Fruit fly (Drosophila melanogaster) Kc167 (cell line): Measurements from ENCODE around the gene Aladin.

Experiments used
- Myc ChIP-seq: fragments of >200 bp; optimal IDR thresholded peaks from 2 replicates; lab custom pipeline; 2017; ENCODE audit warnings: missing external identifiers
- Sin3A ChIP-seq: fragments of >200 bp; optimal IDR thresholded peaks from 2 replicates; lab custom pipeline; 2018; ENCODE audit warnings: missing external identifiers
- h ChIP-seq: fragments of >200 bp; optimal IDR thresholded peaks from 3 replicates; lab custom pipeline; 2018; ENCODE audit warnings: missing external identifiers
- insv ChIP-seq: fragments of >200 bp; optimal IDR thresholded peaks from 3 replicates; lab custom pipeline; 2018; ENCODE audit warnings: missing external identifiers
- psq ChIP-seq: fragments of >200 bp; optimal IDR thresholded peaks from 2 replicates; lab custom pipeline; 2017; ENCODE audit warnings: missing external identifiers
- ttk ChIP-seq: sonication (Bioruptor generic); optimal IDR thresholded peaks from 2 replicates; lab custom pipeline; 2017; ENCODE audit warnings: missing external identifiers

Gene Aladin

dm6 chrX:9252051-9252708 is 21.0 kb upstream of the Aladin start:
- TF ChIP-seq h (no peak), insv (lab: Kevin White, UChicago) (no peak), Myc (lab: Kevin White, UChicago) (no peak), Sin3A (lab: Kevin White, UChicago) (no peak)

dm6 chrX:9255021-9255420 is 18.2 kb upstream of the Aladin start:
- no peak for TF ChIP-seq insv (lab: Kevin White, UChicago)
- TF ChIP-seq Myc (lab: Kevin White, UChicago) = no peak
- TF ChIP-seq psq = no peak
- TF ChIP-seq h = no peak
- no peak for TF ChIP-seq ttk (lab: Kevin White, UChicago)
- TF ChIP-seq Sin3A (lab: Kevin White, UChicago) = no peak

dm6 chrX:9255964-9256520 is 17.2 kb upstream of the Aladin start, which contains the start of gene ric8a:
Gene ric8a, plus strand, starts transcription at chrX:9256168.
- TF ChIP-seq Sin3A (lab: Kevin White, UChicago) (no peak), h (no peak), psq (no peak), ttk (lab: Kevin White, UChicago) (no peak), Myc (lab: Kevin White, UChicago) (no peak), insv (lab: Kevin White, UChicago) (no peak)

- TF ChIP-seq insv (lab: Kevin White, UChicago) (no peak), Sin3A (lab: Kevin White, UChicago) (no peak), h (no peak), ttk (lab: Kevin White, UChicago) (no peak), psq (no peak), Myc (lab: Kevin White, UChicago) (no peak)
Observed at dm6 chrX:9266082-9266481, 7.1 kb upstream of the Aladin start.

dm6 chrX:9267598-9267997 is 5.6 kb upstream of the Aladin start, which contains the start of gene Erk7:
Gene Erk7, minus strand, starts transcription at chrX:9267698.
- TF ChIP-seq ttk (lab: Kevin White, UChicago) (no peak), insv (lab: Kevin White, UChicago) (no peak), psq (no peak), Myc (lab: Kevin White, UChicago) (no peak), Sin3A (lab: Kevin White, UChicago) (no peak), h (no peak)

- no peak for TF ChIP-seq Myc (lab: Kevin White, UChicago)
- no peak for TF ChIP-seq Sin3A (lab: Kevin White, UChicago)
- TF ChIP-seq ttk (lab: Kevin White, UChicago) = no peak
- TF ChIP-seq h = no peak
- no peak for TF ChIP-seq insv (lab: Kevin White, UChicago)
- TF ChIP-seq psq = no peak
Observed at dm6 chrX:9269825-9270224, 3.4 kb upstream of the Aladin start, which contains the start of gene CG17440. Gene CG17440, minus strand, starts transcription at chrX:9269925.

- no peak for TF ChIP-seq ttk (lab: Kevin White, UChicago)
Observed at dm6 chrX:9281998-9282644, 8.9 kb downstream of the Aladin start.

dm6 chrX:9282783-9283289 is 9.6 kb downstream of the Aladin start, which contains the start of gene c11.1:
Gene c11.1, minus strand, starts transcription at chrX:9283117.
- TF ChIP-seq Sin3A (lab: Kevin White, UChicago) = no peak
- no peak for TF ChIP-seq h
- no peak for TF ChIP-seq ttk (lab: Kevin White, UChicago)
- TF ChIP-seq insv (lab: Kevin White, UChicago) = no peak
- no peak for TF ChIP-seq Myc (lab: Kevin White, UChicago)
- no peak for TF ChIP-seq psq

- no peak for TF ChIP-seq ttk (lab: Kevin White, UChicago)
- no peak for TF ChIP-seq Myc (lab: Kevin White, UChicago)
- TF ChIP-seq insv (lab: Kevin White, UChicago) = no peak
- TF ChIP-seq psq = no peak
- TF ChIP-seq Sin3A (lab: Kevin White, UChicago) = no peak
- TF ChIP-seq h = no peak
Observed at dm6 chrX:9284024-9284738, 11.0 kb downstream of the Aladin start, which contains the start of gene lz. Gene lz, plus strand, starts transcription at chrX:9284649.

- TF ChIP-seq h = no peak
- TF ChIP-seq ttk (lab: Kevin White, UChicago) = no peak
- no peak for TF ChIP-seq insv (lab: Kevin White, UChicago)
- no peak for TF ChIP-seq Sin3A (lab: Kevin White, UChicago)
- TF ChIP-seq psq = no peak
- TF ChIP-seq Myc (lab: Kevin White, UChicago) = no peak
Observed at dm6 chrX:9286386-9286785, 13.2 kb downstream of the Aladin start.

- TF ChIP-seq ttk (lab: Kevin White, UChicago) (no peak), insv (lab: Kevin White, UChicago) (no peak), Sin3A (lab: Kevin White, UChicago) (no peak), Myc (lab: Kevin White, UChicago) (no peak), psq (no peak), h (no peak)
Observed at dm6 chrX:9291270-9291669, 18.1 kb downstream of the Aladin start.
